Worm (Caenorhabditis elegans) whole organism, L2 larva: ENCODE measurements around the gene K11C4.2.

Experiments
- ama-1 ChIP-seq: fragments of 150-350 bp; optimal IDR thresholded peaks from 2 replicates; lab custom pipeline; 2018; ENCODE audit warnings: inconsistent platforms
- dmd-4 ChIP-seq: sonication (generic microtip); optimal IDR thresholded peaks from 2 replicates; lab custom pipeline; 2017; ENCODE audit warnings: missing biosample characterization, missing genetic modification characterization
- fos-1 ChIP-seq: fragments of 150-350 bp; optimal IDR thresholded peaks from 2 replicates; lab custom pipeline; 2014; ENCODE audit warnings: missing biosample characterization, missing genetic modification characterization
- lin-13 ChIP-seq: fragments of 150-350 bp; optimal IDR thresholded peaks from 2 replicates; lab custom pipeline; 2014; ENCODE audit warnings: missing biosample characterization, missing genetic modification reagents, missing genetic modification characterization
- lsy-2 ChIP-seq, 2 experiments: fragments of 150-350 bp in 1 of 2; sonication (generic microtip) in 1 of 2; optimal IDR thresholded peaks; 2 replicates each; lab custom pipeline; 2014 to 2017; ENCODE audit warnings: missing biosample characterization in 2 of 2, missing genetic modification characterization in 2 of 2
- nhr-12 ChIP-seq: fragments of 150-350 bp; optimal IDR thresholded peaks from 2 replicates; lab custom pipeline; 2014; ENCODE audit warnings: missing biosample characterization, missing genetic modification characterization
- nhr-237 ChIP-seq: fragments of 150-350 bp; optimal IDR thresholded peaks from 2 replicates; lab custom pipeline; 2014; ENCODE audit warnings: missing biosample characterization, missing genetic modification characterization
- nhr-77 ChIP-seq: fragments of 150-350 bp; optimal IDR thresholded peaks from 2 replicates; lab custom pipeline; 2014; ENCODE audit warnings: missing biosample characterization, missing genetic modification characterization
- unc-55 ChIP-seq: fragments of 150-350 bp; sonication (generic microtip); optimal IDR thresholded peaks from 3 replicates; lab custom pipeline; 2014; ENCODE audit warnings: missing biosample characterization, missing genetic modification reagents, missing genetic modification characterization
- unc-62 ChIP-seq: fragments of 150-350 bp; optimal IDR thresholded peaks from 2 replicates; lab custom pipeline; 2014; ENCODE audit warnings: missing biosample characterization, missing genetic modification reagents, missing genetic modification characterization
- ztf-4 ChIP-seq: fragments of 150-350 bp; optimal IDR thresholded peaks from 2 replicates; lab custom pipeline; 2014; ENCODE audit warnings: missing biosample characterization, missing genetic modification characterization

- no peak for TF ChIP-seq lin-13 (GFP tag; lab: Kevin White, UChicago)
- no peak for TF ChIP-seq dmd-4 (tag; lab: Kevin White, UChicago)
- TF ChIP-seq unc-55 (GFP tag; lab: Kevin White, UChicago): no peak
- TF ChIP-seq fos-1 (tag; lab: Kevin White, UChicago): no peak
- TF ChIP-seq nhr-12 (tag; lab: Kevin White, UChicago): no peak
- no peak for TF ChIP-seq nhr-77 (tag; lab: Kevin White, UChicago)
- TF ChIP-seq lsy-2 (tag; optimal IDR thresholded peaks at IDR 0.05; lab: Kevin White, UChicago): no peak
- TF ChIP-seq unc-62: no peak
- TF ChIP-seq ztf-4: no peak
- no peak for TF ChIP-seq ama-1
- TF ChIP-seq nhr-237: no peak
These were observed 22.4 kb downstream of the K11C4.2 start for ce11 chrV:6917280-6917679.
